Fruit fly (Drosophila melanogaster) whole organism, prepupa: ENCODE data around the gene ac.

Source experiments
- Blimp-1 ChIP-seq: fragments of 200-800 bp; sonication (Bioruptor generic); optimal IDR thresholded peaks from 3 replicates; lab custom pipeline; 2017; ENCODE audit warnings: missing biosample characterization, missing genetic modification characterization, mild to moderate bottlenecking, moderate library complexity, missing genetic modification reagents
- CG10631 ChIP-seq: fragments of 200-800 bp; sonication (Bioruptor generic); optimal IDR thresholded peaks from 2 replicates; lab custom pipeline; 2016; ENCODE audit warnings: missing biosample characterization, missing genetic modification characterization
- CG10669 ChIP-seq: fragments of 200-800 bp; sonication (Bioruptor generic); optimal IDR thresholded peaks from 3 replicates; lab custom pipeline; 2018; ENCODE audit warnings: missing biosample characterization, mild to moderate bottlenecking, missing genetic modification characterization, moderate library complexity
- CG11294 ChIP-seq: fragments of 200-800 bp; sonication (Bioruptor generic); IDR thresholded peaks from 2 replicates; pipeline ENCODE4 v1.3.6; 2022; ENCODE audit warnings: missing biosample characterization, missing genetic modification characterization
- CG11762 ChIP-seq: fragments of 200-800 bp; sonication (Bioruptor generic); optimal IDR thresholded peaks from 3 replicates; lab custom pipeline; 2016; ENCODE audit warnings: missing biosample characterization, missing genetic modification characterization; ENCODE audit not compliant: insufficient read depth
- CG11902 ChIP-seq: fragments of 200-800 bp; sonication (Bioruptor generic); optimal IDR thresholded peaks from 3 replicates; lab custom pipeline; 2016; ENCODE audit warnings: missing biosample characterization, missing genetic modification characterization
- CG15336 ChIP-seq: fragments of 200-800 bp; sonication (Bioruptor generic); IDR thresholded peaks from 2 replicates; pipeline ENCODE4 v1.3.6; 2022; ENCODE audit warnings: missing biosample characterization, missing genetic modification characterization
- CG1621 ChIP-seq: fragments of 200-800 bp; sonication (Bioruptor generic); optimal IDR thresholded peaks from 3 replicates; lab custom pipeline; 2018; ENCODE audit warnings: missing biosample characterization, mild to moderate bottlenecking, missing genetic modification characterization
- CG3032 ChIP-seq: fragments of 200-800 bp; optimal IDR thresholded peaks from 2 replicates; lab custom pipeline; 2019; ENCODE audit warnings: missing biosample characterization, mild to moderate bottlenecking, missing genetic modification characterization, moderate library complexity
- CG31627 ChIP-seq: fragments of 200-800 bp; sonication (Bioruptor generic); optimal IDR thresholded peaks from 3 replicates; lab custom pipeline; 2016; ENCODE audit warnings: missing biosample characterization, missing genetic modification characterization
- CG32006 ChIP-seq: fragments of 200-800 bp; sonication (Bioruptor generic); optimal IDR thresholded peaks from 3 replicates; lab custom pipeline; 2017; ENCODE audit warnings: missing biosample characterization, mild to moderate bottlenecking, missing genetic modification characterization
- CG34406 ChIP-seq: fragments of 200-800 bp; sonication (Bioruptor generic); optimal IDR thresholded peaks from 3 replicates; lab custom pipeline; 2016; ENCODE audit warnings: missing biosample characterization, missing genetic modification characterization
- CG3919 ChIP-seq: fragments of 200-800 bp; sonication (Bioruptor generic); optimal IDR thresholded peaks from 3 replicates; lab custom pipeline; 2016; ENCODE audit warnings: missing biosample characterization, missing genetic modification characterization
- CG4318 ChIP-seq: fragments of 200-800 bp; sonication (Bioruptor generic); optimal IDR thresholded peaks from 3 replicates; lab custom pipeline; 2017; ENCODE audit warnings: missing biosample characterization, mild to moderate bottlenecking, missing genetic modification characterization
- CG6792 ChIP-seq: fragments of 200-800 bp; sonication (Bioruptor generic); optimal IDR thresholded peaks from 3 replicates; lab custom pipeline; 2016; ENCODE audit warnings: missing biosample characterization, missing genetic modification characterization
- CG6854 ChIP-seq: fragments of 200-800 bp; sonication (Bioruptor generic); optimal IDR thresholded peaks from 2 replicates; lab custom pipeline; 2017; ENCODE audit warnings: missing biosample characterization, mild to moderate bottlenecking, missing genetic modification characterization
- CG7368 ChIP-seq: fragments of 200-800 bp; sonication (Bioruptor generic); optimal IDR thresholded peaks from 3 replicates; lab custom pipeline; 2016; ENCODE audit warnings: missing biosample characterization, missing genetic modification characterization
- CG8119 ChIP-seq: fragments of 200-800 bp; sonication (Bioruptor generic); IDR thresholded peaks from 3 replicates; pipeline ENCODE4 v1.3.6; 2022; ENCODE audit warnings: missing biosample characterization, missing genetic modification characterization
- CG8319 ChIP-seq: fragments of 200-800 bp; sonication (Bioruptor generic); optimal IDR thresholded peaks from 3 replicates; lab custom pipeline; 2016; ENCODE audit warnings: missing biosample characterization, missing genetic modification characterization
- CG8632 ChIP-seq: fragments of 200-800 bp; sonication (Bioruptor generic); optimal IDR thresholded peaks from 3 replicates; lab custom pipeline; 2016; ENCODE audit warnings: missing biosample characterization, missing genetic modification characterization
- CG9139 ChIP-seq: fragments of 200-800 bp; sonication (Bioruptor generic); optimal IDR thresholded peaks from 3 replicates; lab custom pipeline; 2017; ENCODE audit warnings: missing biosample characterization, mild to moderate bottlenecking, missing genetic modification characterization
- Eip75B ChIP-seq: fragments of 200-800 bp; sonication (Bioruptor generic); optimal IDR thresholded peaks from 3 replicates; lab custom pipeline; 2016; ENCODE audit warnings: missing biosample characterization, missing genetic modification characterization
- Eip93F ChIP-seq: fragments of 200-800 bp; sonication (Bioruptor generic); optimal IDR thresholded peaks from 2 replicates; lab custom pipeline; 2016; ENCODE audit warnings: missing biosample characterization, mild to moderate bottlenecking, missing genetic modification characterization
- Ets21C ChIP-seq: fragments of 200-800 bp; sonication (Bioruptor generic); optimal IDR thresholded peaks from 3 replicates; lab custom pipeline; 2016; ENCODE audit warnings: missing biosample characterization, missing genetic modification characterization
- Ets96B ChIP-seq: fragments of 200-800 bp; optimal IDR thresholded peaks from 2 replicates; lab custom pipeline; 2019; ENCODE audit warnings: missing biosample characterization, mild to moderate bottlenecking, missing genetic modification characterization, moderate library complexity
- Gug ChIP-seq: fragments of 200-800 bp; sonication (Bioruptor generic); IDR thresholded peaks from 2 replicates; pipeline ENCODE4 v1.3.6; 2022; ENCODE audit warnings: missing biosample characterization, missing genetic modification characterization
- Hr4 ChIP-seq: fragments of 200-800 bp; sonication (Bioruptor generic); optimal IDR thresholded peaks from 3 replicates; lab custom pipeline; 2016; ENCODE audit warnings: missing biosample characterization, missing genetic modification characterization
- Lpt ChIP-seq: fragments of 200-800 bp; sonication (Bioruptor generic); optimal IDR thresholded peaks from 3 replicates; lab custom pipeline; 2016; ENCODE audit warnings: missing biosample characterization, missing genetic modification characterization
- Met ChIP-seq: fragments of 200-800 bp; sonication (Bioruptor generic); optimal IDR thresholded peaks from 3 replicates; lab custom pipeline; 2016; ENCODE audit warnings: missing biosample characterization, missing genetic modification characterization
- OdsH ChIP-seq: fragments of 200-800 bp; sonication (Bioruptor generic); optimal IDR thresholded peaks from 3 replicates; lab custom pipeline; 2016; ENCODE audit warnings: missing biosample characterization, missing genetic modification characterization
- Smox ChIP-seq: fragments of 200-800 bp; sonication (Bioruptor generic); optimal IDR thresholded peaks from 3 replicates; lab custom pipeline; 2016; ENCODE audit warnings: missing biosample characterization, missing genetic modification characterization
- Sox14 ChIP-seq: fragments of 200-800 bp; sonication (Bioruptor generic); optimal IDR thresholded peaks from 3 replicates; lab custom pipeline; 2016; ENCODE audit warnings: missing biosample characterization, missing genetic modification characterization
- Sox15 ChIP-seq: fragments of 200-800 bp; sonication (Bioruptor generic); optimal IDR thresholded peaks from 3 replicates; lab custom pipeline; 2016; ENCODE audit warnings: missing biosample characterization, missing genetic modification characterization
- achi ChIP-seq: fragments of 200-800 bp; sonication (Bioruptor generic); optimal IDR thresholded peaks from 3 replicates; lab custom pipeline; 2016; ENCODE audit warnings: missing biosample characterization, missing genetic modification characterization
- acj6 ChIP-seq: fragments of 200-800 bp; sonication (Bioruptor generic); optimal IDR thresholded peaks from 3 replicates; lab custom pipeline; 2016; ENCODE audit warnings: missing biosample characterization, missing genetic modification characterization
- dac ChIP-seq: fragments of 200-800 bp; sonication (Bioruptor generic); optimal IDR thresholded peaks from 2 replicates; lab custom pipeline; 2017; ENCODE audit warnings: missing biosample characterization, mild to moderate bottlenecking, missing genetic modification characterization
- dsx ChIP-seq: fragments of 200-800 bp; optimal IDR thresholded peaks from 3 replicates; lab custom pipeline; 2019; ENCODE audit warnings: missing biosample characterization, mild to moderate bottlenecking, missing genetic modification characterization, moderate library complexity; ENCODE audit not compliant: poor library complexity, severe bottlenecking
- eg ChIP-seq: fragments of 200-800 bp; sonication (Bioruptor generic); IDR thresholded peaks from 3 replicates; pipeline ENCODE4 v1.3.6; 2022; ENCODE audit warnings: missing biosample characterization, missing genetic modification characterization
- esn ChIP-seq: fragments of 200-800 bp; sonication (Bioruptor generic); optimal IDR thresholded peaks from 2 replicates; lab custom pipeline; 2016; ENCODE audit warnings: missing biosample characterization, mild to moderate bottlenecking, missing genetic modification characterization, moderate library complexity
- fd59A ChIP-seq: fragments of 200-800 bp; sonication (Bioruptor generic); optimal IDR thresholded peaks from 2 replicates; lab custom pipeline; 2017; ENCODE audit warnings: missing biosample characterization, mild to moderate bottlenecking, missing genetic modification characterization, missing genetic modification reagents
- fd85E ChIP-seq: fragments of 200-800 bp; sonication (Bioruptor generic); optimal IDR thresholded peaks from 3 replicates; lab custom pipeline; 2016; ENCODE audit warnings: missing biosample characterization, missing genetic modification characterization
- fkh ChIP-seq: fragments of 200-800 bp; sonication (Bioruptor generic); optimal IDR thresholded peaks from 3 replicates; lab custom pipeline; 2017; ENCODE audit warnings: missing biosample characterization, mild to moderate bottlenecking, missing genetic modification characterization, moderate library complexity
- lz ChIP-seq: fragments of 200-800 bp; sonication (Bioruptor generic); optimal IDR thresholded peaks from 3 replicates; lab custom pipeline; 2016; ENCODE audit warnings: missing biosample characterization, missing genetic modification characterization
- net ChIP-seq: fragments of 200-800 bp; sonication (Bioruptor generic); optimal IDR thresholded peaks from 3 replicates; lab custom pipeline; 2016; ENCODE audit warnings: missing biosample characterization, missing genetic modification characterization
- pdm3 ChIP-seq: fragments of 200-800 bp; sonication (Bioruptor generic); optimal IDR thresholded peaks from 3 replicates; lab custom pipeline; 2016; ENCODE audit warnings: missing biosample characterization, missing genetic modification characterization
- salr ChIP-seq, 2 experiments: fragments of 200-800 bp; sonication (Bioruptor generic); optimal IDR thresholded peaks; 3 replicates each; lab custom pipeline; 2016 to 2018; ENCODE audit warnings: missing biosample characterization in 2 of 2, missing genetic modification characterization in 2 of 2, mild to moderate bottlenecking in 1 of 2
- ss ChIP-seq, 2 experiments: fragments of 200-800 bp; sonication (Bioruptor generic); optimal IDR thresholded peaks; 2 replicates in 1 of 2; 3 replicates in 1 of 2; lab custom pipeline; 2017 to 2018; ENCODE audit warnings: mild to moderate bottlenecking in 2 of 2, missing biosample characterization in 2 of 2, missing genetic modification characterization in 2 of 2, moderate library complexity in 1 of 2
- svp ChIP-seq: fragments of 200-800 bp; sonication (Bioruptor generic); peaks from one replicate; lab custom pipeline; 2016; ENCODE audit warnings: missing biosample characterization, missing genetic modification characterization
- vri ChIP-seq: fragments of 200-800 bp; sonication (Bioruptor generic); optimal IDR thresholded peaks from 3 replicates; lab custom pipeline; 2016; ENCODE audit warnings: missing biosample characterization, mild to moderate bottlenecking, missing genetic modification characterization

ac gene

dm6 chrX:336659-337266 lies 33.1 kb upstream of the ac start:
- TF ChIP-seq CG3032 (tag; lab: Kevin White, UChicago) (no peak), vri (no peak), CG10669 (GFP tag; lab: Kevin White, UChicago) (no peak), Sox14 (no peak), lz (no peak), CG10631 (GFP tag; lab: Kevin White, UChicago) (no peak), esn (GFP tag; lab: Kevin White, UChicago) (no peak), Met (no peak), CG11294 (GFP tag; lab: Robert Waterston, UW) (no peak), CG8319 (GFP tag; lab: Kevin White, UChicago) (no peak), pdm3 (GFP tag; lab: Kevin White, UChicago) (peak; percentile 10), Blimp-1 (no peak), dsx (GFP tag; lab: Kevin White, UChicago) (peak; percentile 9), svp (GFP tag; lab: Kevin White, UChicago) (peak; percentile 24)

- peak; percentile 63 for TF ChIP-seq Ets96B
- TF ChIP-seq net (GFP tag; lab: Kevin White, UChicago): peak; percentile 32
- TF ChIP-seq eg (GFP tag; lab: Robert Waterston, UW): peak; percentile 76; the same call in 1 of the 3 replicates
- peak; percentile 41 for TF ChIP-seq CG4318
- no peak for TF ChIP-seq CG6854 (GFP tag; lab: Kevin White, UChicago)
- TF ChIP-seq Sox14: no peak
- TF ChIP-seq CG11762 (GFP tag; lab: Kevin White, UChicago): peak; percentile 52
- TF ChIP-seq vri: no peak
- peak; percentile 39 for TF ChIP-seq Lpt
- peak; percentile 49 for TF ChIP-seq CG3919 (GFP tag; lab: Kevin White, UChicago)
- no peak for TF ChIP-seq CG11902 (GFP tag; lab: Kevin White, UChicago)
- peak in 1 of 2 experiments; percentile 71 for TF ChIP-seq salr (GFP tag; optimal IDR thresholded peaks at IDR 0.05; lab: Kevin White, UChicago)
- peak; percentile 68 for TF ChIP-seq CG8632
- TF ChIP-seq dac (GFP tag; lab: Kevin White, UChicago): no peak
- peak; percentile 49 for TF ChIP-seq OdsH (GFP tag; lab: Kevin White, UChicago)
- peak; percentile 30 for TF ChIP-seq CG6792 (GFP tag; lab: Kevin White, UChicago)
- TF ChIP-seq CG3032 (tag; lab: Kevin White, UChicago): peak; percentile 69
- no peak for TF ChIP-seq Eip75B (GFP tag; lab: Kevin White, UChicago)
- no peak for TF ChIP-seq CG31627
- no peak for TF ChIP-seq Eip93F (GFP tag; lab: Kevin White, UChicago)
- TF ChIP-seq pdm3 (GFP tag; lab: Kevin White, UChicago): peak; percentile 3
- no peak for TF ChIP-seq Sox15
- no peak for TF ChIP-seq fd85E (GFP tag; lab: Kevin White, UChicago)
- TF ChIP-seq dsx (GFP tag; lab: Kevin White, UChicago): peak; percentile 64
- no peak for TF ChIP-seq fkh (GFP tag; lab: Kevin White, UChicago)
- TF ChIP-seq CG15336 (GFP tag; lab: Robert Waterston, UW): peak; percentile 91
- TF ChIP-seq acj6: peak; percentile 55
- no peak for TF ChIP-seq Gug (GFP tag; lab: Robert Waterston, UW)
- TF ChIP-seq CG34406 (GFP tag; lab: Kevin White, UChicago): peak; percentile 68
- TF ChIP-seq Ets21C: no peak
- TF ChIP-seq CG8119 (GFP tag; lab: Robert Waterston, UW): peak; percentile 88
- peak; percentile 32 for TF ChIP-seq svp (GFP tag; lab: Kevin White, UChicago)
- TF ChIP-seq ss (GFP tag; optimal IDR thresholded peaks at IDR 0.05; lab: Kevin White, UChicago): peak; percentile 52 to 68
- no peak for TF ChIP-seq Met
- TF ChIP-seq CG7368 (GFP tag; lab: Kevin White, UChicago): peak; percentile 33
- peak; percentile 24 for TF ChIP-seq CG10669 (GFP tag; lab: Kevin White, UChicago)
- no peak for TF ChIP-seq fd59A (GFP tag; lab: Kevin White, UChicago)
- TF ChIP-seq Smox (GFP tag; lab: Kevin White, UChicago): no peak
- TF ChIP-seq CG9139: peak; percentile 42
- peak; percentile 66 for TF ChIP-seq achi (GFP tag; lab: Kevin White, UChicago)
- peak; percentile 55 for TF ChIP-seq Hr4 (GFP tag; lab: Kevin White, UChicago)
- TF ChIP-seq CG1621 (tag; lab: Kevin White, UChicago): no peak
- peak; percentile 76 for TF ChIP-seq CG32006 (GFP tag; lab: Kevin White, UChicago)
These were observed 31.7 kb upstream of the ac start for dm6 chrX:338123-338527.
